Worm (Caenorhabditis elegans) whole organism, mixed stage, embryonic: Measurements from ENCODE around the gene Y54E2A.10.

Experiments
- M03D4.4 ChIP-seq: sonication (generic microtip); optimal IDR thresholded peaks from 2 replicates; lab custom pipeline; 2017; ENCODE audit warnings: mild to moderate bottlenecking, missing genetic modification characterization, missing compliant biosample characterization
- bed-3 ChIP-seq: fragments of 200-800 bp; sonication (Bioruptor generic); optimal IDR thresholded peaks from 3 replicates; lab custom pipeline; 2018; ENCODE audit warnings: mild to moderate bottlenecking, missing genetic modification characterization, moderate library complexity, missing compliant biosample characterization
- blmp-1 ChIP-seq: fragments of 150-350 bp; optimal IDR thresholded peaks from 2 replicates; lab custom pipeline; 2014; ENCODE audit warnings: missing biosample characterization, missing genetic modification characterization
- ceh-39 ChIP-seq: fragments of 150-350 bp; optimal IDR thresholded peaks from 2 replicates; lab custom pipeline; 2014; ENCODE audit warnings: missing biosample characterization, missing genetic modification characterization
- ceh-43 ChIP-seq: fragments of 200-800 bp; sonication (Bioruptor generic); optimal IDR thresholded peaks from 2 replicates; lab custom pipeline; 2018; ENCODE audit warnings: mild to moderate bottlenecking, missing genetic modification characterization, moderate library complexity, missing compliant biosample characterization
- ceh-83 ChIP-seq: fragments of 200-800 bp; sonication (Bioruptor generic); optimal IDR thresholded peaks from 2 replicates; lab custom pipeline; 2018; ENCODE audit warnings: mild to moderate bottlenecking, missing genetic modification characterization, missing compliant biosample characterization
- ces-1 ChIP-seq: fragments of 150-350 bp; optimal IDR thresholded peaks from 2 replicates; lab custom pipeline; 2014; ENCODE audit warnings: missing biosample characterization, missing genetic modification reagents, missing genetic modification characterization
- cnd-1 ChIP-seq: fragments of 200-800 bp; sonication (Bioruptor generic); optimal IDR thresholded peaks from 2 replicates; lab custom pipeline; 2018; ENCODE audit warnings: mild to moderate bottlenecking, missing genetic modification characterization, missing compliant biosample characterization
- elt-1 ChIP-seq: sonication (generic microtip); optimal IDR thresholded peaks from 2 replicates; lab custom pipeline; 2017; ENCODE audit warnings: missing genetic modification characterization, mild to moderate bottlenecking, missing compliant biosample characterization, antibody characterized with exemption, moderate library complexity, borderline replicate concordance; ENCODE audit not compliant: insufficient read depth
- elt-3 ChIP-seq: fragments of 150-350 bp; optimal IDR thresholded peaks from 2 replicates; lab custom pipeline; 2014; ENCODE audit warnings: missing biosample characterization, missing genetic modification characterization
- flh-1 ChIP-seq: fragments of 200-800 bp; sonication (Bioruptor generic); optimal IDR thresholded peaks from 2 replicates; lab custom pipeline; 2018; ENCODE audit warnings: mild to moderate bottlenecking, missing genetic modification characterization, moderate library complexity, missing compliant biosample characterization
- ham-2 ChIP-seq: fragments of 200-800 bp; sonication (Bioruptor generic); optimal IDR thresholded peaks from 2 replicates; lab custom pipeline; 2018; ENCODE audit warnings: mild to moderate bottlenecking, missing genetic modification characterization, missing compliant biosample characterization
- hlh-1 ChIP-seq: fragments of 150-350 bp; optimal IDR thresholded peaks from 2 replicates; lab custom pipeline; 2014; ENCODE audit warnings: missing biosample characterization, missing genetic modification reagents, missing genetic modification characterization
- lin-13 ChIP-seq: fragments of 150-350 bp; optimal IDR thresholded peaks from 2 replicates; lab custom pipeline; 2014; ENCODE audit warnings: missing biosample characterization, missing genetic modification characterization
- lin-32 ChIP-seq: fragments of 200-800 bp; sonication (Bioruptor generic); optimal IDR thresholded peaks from 2 replicates; lab custom pipeline; 2018; ENCODE audit warnings: mild to moderate bottlenecking, missing genetic modification characterization, missing compliant biosample characterization
- mab-5 ChIP-seq: fragments of 150-350 bp; optimal IDR thresholded peaks from 2 replicates; lab custom pipeline; 2014; ENCODE audit warnings: missing biosample characterization, missing genetic modification characterization
- mep-1 ChIP-seq: fragments of 150-350 bp; optimal IDR thresholded peaks from 2 replicates; lab custom pipeline; 2017; ENCODE audit warnings: missing biosample characterization, missing genetic modification reagents, missing genetic modification characterization, inconsistent platforms
- nhr-12 ChIP-seq: fragments of 150-350 bp; optimal IDR thresholded peaks from 2 replicates; lab custom pipeline; 2014; ENCODE audit warnings: missing biosample characterization, missing genetic modification characterization
- nhr-2 ChIP-seq: fragments of 150-350 bp; optimal IDR thresholded peaks from 2 replicates; lab custom pipeline; 2014; ENCODE audit warnings: missing biosample characterization, missing genetic modification characterization
- nhr-237 ChIP-seq: fragments of 150-350 bp; optimal IDR thresholded peaks from 2 replicates; lab custom pipeline; 2014; ENCODE audit warnings: missing biosample characterization, missing genetic modification characterization
- nhr-28 ChIP-seq: fragments of 150-350 bp; optimal IDR thresholded peaks from 2 replicates; lab custom pipeline; 2014; ENCODE audit warnings: missing biosample characterization, missing genetic modification characterization
- nhr-76 ChIP-seq: sonication (generic microtip); optimal IDR thresholded peaks from 2 replicates; lab custom pipeline; 2017; ENCODE audit warnings: missing biosample characterization, missing genetic modification characterization
- pha-4 ChIP-seq: fragments of 150-350 bp; optimal IDR thresholded peaks from 2 replicates; lab custom pipeline; 2018; ENCODE audit warnings: missing biosample characterization, missing genetic modification reagents, missing genetic modification characterization
- sem-2 ChIP-seq: fragments of 200-800 bp; sonication (Bioruptor generic); optimal IDR thresholded peaks from 2 replicates; lab custom pipeline; 2018; ENCODE audit warnings: mild to moderate bottlenecking, missing genetic modification characterization, missing compliant biosample characterization
- snpc-4 ChIP-seq: fragments of 150-350 bp; optimal IDR thresholded peaks from 2 replicates; lab custom pipeline; 2014; ENCODE audit warnings: missing biosample characterization, missing genetic modification characterization
- sptf-1 ChIP-seq: sonication (generic microtip); optimal IDR thresholded peaks from 2 replicates; lab custom pipeline; 2017; ENCODE audit warnings: mild to moderate bottlenecking, missing genetic modification characterization, moderate library complexity, missing compliant biosample characterization
- tbx-8 ChIP-seq: fragments of 200-800 bp; sonication (Bioruptor generic); optimal IDR thresholded peaks from 2 replicates; lab custom pipeline; 2018; ENCODE audit warnings: mild to moderate bottlenecking, missing genetic modification characterization, moderate library complexity, missing compliant biosample characterization
- unc-39 ChIP-seq: fragments of 150-350 bp; optimal IDR thresholded peaks from 2 replicates; lab custom pipeline; 2014; ENCODE audit warnings: missing biosample characterization, missing genetic modification characterization
- unc-62 ChIP-seq: fragments of 150-350 bp; optimal IDR thresholded peaks from 2 replicates; lab custom pipeline; 2014; ENCODE audit warnings: missing biosample characterization, missing genetic modification reagents, missing genetic modification characterization
- zip-8 ChIP-seq: fragments of 150-350 bp; optimal IDR thresholded peaks from 2 replicates; lab custom pipeline; 2014; ENCODE audit warnings: missing biosample characterization, missing genetic modification characterization
- ztf-11 ChIP-seq: fragments of 150-350 bp; optimal IDR thresholded peaks from 2 replicates; lab custom pipeline; 2014; ENCODE audit warnings: missing biosample characterization, missing genetic modification characterization

Y54E2A.10 gene

ce11 chrII:14805686-14806085, 14.8 kb downstream of the Y54E2A.10 start, which contains the start of gene srt-11:
TSS of gene srt-11 (plus strand) at chrII:14805986.
- TF ChIP-seq ztf-11 (no peak), unc-39 (tag; lab: Kevin White, UChicago) (no peak)
- TF ChIP-seq, all 35 proteins: peak for 0

ce11 chrII:14808686-14809085, 17.8 kb downstream of the Y54E2A.10 start, which contains the start of gene W01D2.6:
TSS of gene W01D2.6 (plus strand) at chrII:14808986.
- TF ChIP-seq ces-1 (GFP tag; lab: Kevin White, UChicago) = no peak
- TF ChIP-seq mep-1 = no peak
- no peak for TF ChIP-seq sptf-1 (tag; lab: Kevin White, UChicago)
- TF ChIP-seq blmp-1 (tag; lab: Kevin White, UChicago) = no peak
- no peak for TF ChIP-seq unc-39 (tag; lab: Kevin White, UChicago)
- no peak for TF ChIP-seq sem-2
- TF ChIP-seq M03D4.4 (tag; lab: Kevin White, UChicago) = no peak
- TF ChIP-seq nhr-76 = no peak
- TF ChIP-seq pha-4 (tag; lab: Kevin White, UChicago) = no peak
- TF ChIP-seq cnd-1 (tag; lab: Kevin White, UChicago) = no peak
- TF ChIP-seq bed-3 = no peak
- no peak for TF ChIP-seq nhr-28
- TF ChIP-seq mab-5 (tag; lab: Kevin White, UChicago) = no peak
- no peak for TF ChIP-seq lin-32
- TF ChIP-seq hlh-1 = no peak
- no peak for TF ChIP-seq tbx-8 (GFP tag; lab: Kevin White, UChicago)
- TF ChIP-seq ceh-83 (GFP tag; lab: Kevin White, UChicago) = no peak
- TF ChIP-seq ham-2 (GFP tag; lab: Kevin White, UChicago) = no peak
- no peak for TF ChIP-seq flh-1
- no peak for TF ChIP-seq ztf-11

- no peak for TF ChIP-seq sptf-1 (tag; lab: Kevin White, UChicago)
- peak; percentile 26 for TF ChIP-seq ces-1 (GFP tag; lab: Kevin White, UChicago)
- TF ChIP-seq pha-4 (tag; lab: Kevin White, UChicago) = peak; percentile 3
Measured at ce11 chrII:14810609-14811008, 19.8 kb downstream of the Y54E2A.10 start.

- TF ChIP-seq sem-2 (no peak), lin-32 (no peak), nhr-12 (no peak), bed-3 (no peak), ztf-11 (no peak), sptf-1 (tag; lab: Kevin White, UChicago) (no peak), ceh-39 (tag; lab: Kevin White, UChicago) (no peak), ham-2 (GFP tag; lab: Kevin White, UChicago) (no peak), tbx-8 (GFP tag; lab: Kevin White, UChicago) (no peak), lin-13 (no peak), nhr-237 (tag; lab: Kevin White, UChicago) (no peak), zip-8 (tag; lab: Kevin White, UChicago) (no peak), snpc-4 (tag; lab: Kevin White, UChicago) (no peak), nhr-28 (no peak), unc-62 (no peak), nhr-2 (no peak)
Measured at ce11 chrII:14811472-14811871, 20.6 kb downstream of the Y54E2A.10 start.

- no peak for TF ChIP-seq sem-2
- TF ChIP-seq flh-1 = no peak
- TF ChIP-seq nhr-2 = no peak
- TF ChIP-seq elt-1 (tag; lab: Kevin White, UChicago) = no peak
- TF ChIP-seq, all 35 proteins: peak for 0
Measured at ce11 chrII:14812231-14812630, 21.4 kb downstream of the Y54E2A.10 start, which contains the start of gene osta-3. TSS of gene osta-3 (plus strand) at chrII:14812531.

ce11 chrII:14812661-14813060, 21.8 kb downstream of the Y54E2A.10 start:
- no peak for TF ChIP-seq sem-2
- no peak for TF ChIP-seq elt-3
- no peak for TF ChIP-seq ceh-43 (GFP tag; lab: Kevin White, UChicago)
- no peak for TF ChIP-seq mep-1
- no peak for TF ChIP-seq nhr-12
- TF ChIP-seq bed-3 = no peak
- TF ChIP-seq unc-62 = no peak
- TF ChIP-seq sptf-1 (tag; lab: Kevin White, UChicago) = no peak
